Worm (Caenorhabditis elegans) whole organism, early embryonic: Measurements from ENCODE around the gene ttr-54.

ENCODE experiments used
- B0310.2 ChIP-seq: sonication (generic microtip); optimal IDR thresholded peaks from 2 replicates; lab custom pipeline; 2016; ENCODE audit warnings: mild to moderate bottlenecking, missing genetic modification characterization, missing compliant biosample characterization
- F13C5.2 ChIP-seq: sonication (generic microtip); optimal IDR thresholded peaks from 2 replicates; lab custom pipeline; 2017; ENCODE audit warnings: mild to moderate bottlenecking, missing genetic modification characterization, inconsistent platforms, missing compliant biosample characterization
- aly-1 ChIP-seq: sonication (generic microtip); optimal IDR thresholded peaks from 2 replicates; lab custom pipeline; 2016; ENCODE audit warnings: missing genetic modification characterization, missing compliant biosample characterization
- ama-1 ChIP-seq: fragments of 150-350 bp; optimal IDR thresholded peaks from 2 replicates; lab custom pipeline; 2014
- ceh-13 ChIP-seq: fragments of 200-800 bp; sonication (Bioruptor generic); optimal IDR thresholded peaks from 2 replicates; lab custom pipeline; 2018; ENCODE audit warnings: mild to moderate bottlenecking, missing genetic modification characterization, missing compliant biosample characterization
- ceh-36 ChIP-seq: sonication (generic microtip); optimal IDR thresholded peaks from 2 replicates; lab custom pipeline; 2016; ENCODE audit warnings: missing genetic modification characterization, inconsistent platforms, missing compliant biosample characterization
- ets-7 ChIP-seq: sonication (generic microtip); optimal IDR thresholded peaks from 2 replicates; lab custom pipeline; 2016; ENCODE audit warnings: missing genotype, missing genetic modification characterization, missing compliant biosample characterization
- flt-1 ChIP-seq: fragments of 200-800 bp; sonication (Bioruptor generic); IDR thresholded peaks from 2 replicates; pipeline ENCODE4 v1.3.6; 2022; ENCODE audit warnings: missing genetic modification characterization, missing compliant biosample characterization
- hmbx-1 ChIP-seq: sonication (generic microtip); optimal IDR thresholded peaks from 2 replicates; lab custom pipeline; 2016; ENCODE audit warnings: mild to moderate bottlenecking, missing genetic modification characterization, missing compliant biosample characterization
- hmg-4 ChIP-seq: fragments of 200-800 bp; sonication (Bioruptor generic); optimal IDR thresholded peaks from 2 replicates; lab custom pipeline; 2018; ENCODE audit warnings: mild to moderate bottlenecking, missing genetic modification characterization, missing compliant biosample characterization
- hnd-1 ChIP-seq: sonication (generic microtip); optimal IDR thresholded peaks from 2 replicates; lab custom pipeline; 2016; ENCODE audit warnings: missing genetic modification characterization, missing compliant biosample characterization
- pes-1 ChIP-seq: fragments of 200-800 bp; sonication (Bioruptor generic); IDR thresholded peaks from 2 replicates; pipeline ENCODE4 v1.3.6; 2022; ENCODE audit warnings: missing genetic modification reagents, missing genetic modification characterization, missing compliant biosample characterization
- scrt-1 ChIP-seq: fragments of 200-800 bp; sonication (Bioruptor generic); IDR thresholded peaks from 2 replicates; pipeline ENCODE4 v1.3.6; 2022; ENCODE audit warnings: missing genetic modification characterization, missing compliant biosample characterization
- sea-1 ChIP-seq: fragments of 200-800 bp; sonication (Bioruptor generic); conservative IDR thresholded peaks from 2 replicates; pipeline ENCODE4 v1.3.6; 2022; ENCODE audit warnings: missing genetic modification characterization, missing compliant biosample characterization
- tbx-11 ChIP-seq: fragments of 200-800 bp; sonication (Bioruptor generic); IDR thresholded peaks from 2 replicates; pipeline ENCODE4 v1.3.6; 2022; ENCODE audit warnings: missing genetic modification characterization, missing compliant biosample characterization
- tbx-37 ChIP-seq: fragments of 200-800 bp; sonication (Bioruptor generic); conservative IDR thresholded peaks from 2 replicates; pipeline ENCODE4 v1.3.6; 2022; ENCODE audit warnings: missing genetic modification reagents, missing genetic modification characterization, missing compliant biosample characterization
- tra-4 ChIP-seq: sonication (generic microtip); optimal IDR thresholded peaks from 2 replicates; lab custom pipeline; 2017; ENCODE audit warnings: missing genetic modification characterization, missing compliant biosample characterization

Gene ttr-54

ce11 chrIV:10177779-10178178 is 22.2 kb downstream of the ttr-54 start, which contains the start of gene mspn-1:
Gene mspn-1, plus strand, starts transcription at chrIV:10177968.
- TF ChIP-seq tbx-11 (no peak), F13C5.2 (tag; lab: Kevin White, UChicago) (no peak), flt-1 (no peak), ceh-13 (no peak), hmbx-1 (no peak), sea-1 (no peak), B0310.2 (tag; lab: Kevin White, UChicago) (no peak), aly-1 (tag; lab: Kevin White, UChicago) (no peak), ets-7 (tag; lab: Kevin White, UChicago) (no peak), scrt-1 (GFP tag; lab: Robert Waterston, UW) (no peak), pes-1 (no peak), hmg-4 (GFP tag; lab: Kevin White, UChicago) (no peak), tra-4 (tag; lab: Kevin White, UChicago) (no peak)

ce11 chrIV:10180133-10180749 is 24.7 kb downstream of the ttr-54 start, which contains the start of gene gta-1:
Gene gta-1, plus strand, starts transcription at chrIV:10180660.
- TF ChIP-seq pes-1 = no peak
- TF ChIP-seq ets-7 (tag; lab: Kevin White, UChicago) = no peak
- no peak for TF ChIP-seq tbx-11
- TF ChIP-seq hmbx-1 = no peak
- TF ChIP-seq scrt-1 (GFP tag; lab: Robert Waterston, UW) = no peak
- TF ChIP-seq sea-1 = no peak
- no peak for TF ChIP-seq ama-1 (lab: Kevin White, UChicago)
- TF ChIP-seq aly-1 (tag; lab: Kevin White, UChicago) = no peak
- TF ChIP-seq tra-4 (tag; lab: Kevin White, UChicago) = no peak
- TF ChIP-seq B0310.2 (tag; lab: Kevin White, UChicago) = no peak
- TF ChIP-seq ceh-36 (tag; lab: Kevin White, UChicago) = no peak
- no peak for TF ChIP-seq ceh-13
- no peak for TF ChIP-seq hmg-4 (GFP tag; lab: Kevin White, UChicago)
- TF ChIP-seq hnd-1 (tag; lab: Kevin White, UChicago) = no peak
- TF ChIP-seq tbx-37 (GFP tag; lab: Robert Waterston, UW) = no peak
- TF ChIP-seq F13C5.2 (tag; lab: Kevin White, UChicago) = no peak
- TF ChIP-seq flt-1 = no peak

ce11 chrIV:10188505-10188904 is 32.9 kb downstream of the ttr-54 start:
- TF ChIP-seq ceh-36 (tag; lab: Kevin White, UChicago) = no peak
- no peak for TF ChIP-seq hmbx-1
- no peak for TF ChIP-seq sea-1
- TF ChIP-seq hmg-4 (GFP tag; lab: Kevin White, UChicago) = no peak
- TF ChIP-seq ets-7 (tag; lab: Kevin White, UChicago) = no peak
- no peak for TF ChIP-seq tra-4 (tag; lab: Kevin White, UChicago)
- TF ChIP-seq hnd-1 (tag; lab: Kevin White, UChicago) = no peak
- TF ChIP-seq tbx-11 = no peak
- no peak for TF ChIP-seq aly-1 (tag; lab: Kevin White, UChicago)
- TF ChIP-seq tbx-37 (GFP tag; lab: Robert Waterston, UW) = no peak
- no peak for TF ChIP-seq B0310.2 (tag; lab: Kevin White, UChicago)
- no peak for TF ChIP-seq ama-1 (lab: Kevin White, UChicago)
- no peak for TF ChIP-seq pes-1
- TF ChIP-seq ceh-13 = no peak
- TF ChIP-seq F13C5.2 (tag; lab: Kevin White, UChicago) = no peak
- TF ChIP-seq flt-1 = no peak
- no peak for TF ChIP-seq scrt-1 (GFP tag; lab: Robert Waterston, UW)

ce11 chrIV:10190586-10190985 is 35.0 kb downstream of the ttr-54 start:
- TF ChIP-seq tbx-11 = no peak
- no peak for TF ChIP-seq hmbx-1
- TF ChIP-seq flt-1 = no peak
- no peak for TF ChIP-seq tra-4 (tag; lab: Kevin White, UChicago)

ce11 chrIV:10191498-10191897 is 35.9 kb downstream of the ttr-54 start:
- TF ChIP-seq ets-7 (tag; lab: Kevin White, UChicago) (no peak), flt-1 (no peak), tbx-11 (no peak), hmbx-1 (no peak)

- TF ChIP-seq tbx-11 (no peak), B0310.2 (tag; lab: Kevin White, UChicago) (no peak), pes-1 (no peak), tbx-37 (GFP tag; lab: Robert Waterston, UW) (no peak), sea-1 (no peak), F13C5.2 (tag; lab: Kevin White, UChicago) (no peak), scrt-1 (GFP tag; lab: Robert Waterston, UW) (no peak), hnd-1 (tag; lab: Kevin White, UChicago) (no peak), ceh-36 (tag; lab: Kevin White, UChicago) (no peak), ets-7 (tag; lab: Kevin White, UChicago) (no peak)
These were observed 38.8 kb downstream of the ttr-54 start, which contains the start of gene ptrg-1 for ce11 chrIV:10194345-10194744. Gene ptrg-1, minus strand, starts transcription at chrIV:10194445.

ce11 chrIV:10197317-10197867 is 41.8 kb downstream of the ttr-54 start, which contains the start of gene gon-4:
Gene gon-4, plus strand, starts transcription at chrIV:10197817.
- no peak for TF ChIP-seq tbx-37 (GFP tag; lab: Robert Waterston, UW)
- TF ChIP-seq tbx-11 = no peak
- no peak for TF ChIP-seq tra-4 (tag; lab: Kevin White, UChicago)
- TF ChIP-seq ets-7 (tag; lab: Kevin White, UChicago) = no peak
- no peak for TF ChIP-seq ceh-36 (tag; lab: Kevin White, UChicago)
- TF ChIP-seq F13C5.2 (tag; lab: Kevin White, UChicago) = no peak
- no peak for TF ChIP-seq ceh-13
- no peak for TF ChIP-seq sea-1
- no peak for TF ChIP-seq hmg-4 (GFP tag; lab: Kevin White, UChicago)
- TF ChIP-seq aly-1 (tag; lab: Kevin White, UChicago) = no peak
- TF ChIP-seq hmbx-1 = no peak
- no peak for TF ChIP-seq ama-1 (lab: Kevin White, UChicago)
- TF ChIP-seq hnd-1 (tag; lab: Kevin White, UChicago) = no peak
- no peak for TF ChIP-seq flt-1
- TF ChIP-seq B0310.2 (tag; lab: Kevin White, UChicago) = no peak
- TF ChIP-seq scrt-1 (GFP tag; lab: Robert Waterston, UW) = no peak
- no peak for TF ChIP-seq pes-1
